Fruit fly (Drosophila melanogaster) whole organism, embryonic: ENCODE measurements around the gene sordd2.

Source experiments
- BEAF-32 ChIP-seq: fragments of 200-800 bp; sonication (Bioruptor generic); optimal IDR thresholded peaks from 3 replicates; lab custom pipeline; 2017; ENCODE audit warnings: missing biosample characterization, missing genetic modification characterization, mild to moderate bottlenecking, moderate library complexity, missing genetic modification reagents
- CG11456 ChIP-seq: fragments of 200-800 bp; sonication (Bioruptor generic); IDR thresholded peaks from 3 replicates; pipeline ENCODE4 v1.3.6; 2022; ENCODE audit warnings: missing biosample characterization, missing genetic modification characterization
- CG12071 ChIP-seq: fragments of 200-800 bp; sonication (Bioruptor generic); optimal IDR thresholded peaks from 3 replicates; lab custom pipeline; 2018; ENCODE audit warnings: missing biosample characterization, mild to moderate bottlenecking, missing genetic modification characterization
- CG14441 ChIP-seq: fragments of 200-800 bp; sonication (Bioruptor generic); IDR thresholded peaks from 2 replicates; pipeline ENCODE4 v1.3.6; 2022; ENCODE audit warnings: missing biosample characterization, missing genetic modification characterization
- CG16813 ChIP-seq: fragments of 200-800 bp; sonication (Bioruptor generic); IDR thresholded peaks from 3 replicates; pipeline ENCODE4 v1.3.6; 2022; ENCODE audit warnings: missing biosample characterization, missing genetic modification characterization; ENCODE audit not compliant: partially characterized antibody
- CG17829 ChIP-seq: fragments of 200-800 bp; optimal IDR thresholded peaks from 2 replicates; lab custom pipeline; 2019; ENCODE audit warnings: missing biosample characterization, mild to moderate bottlenecking, missing genetic modification characterization, moderate library complexity
- CG2129 ChIP-seq: fragments of 200-800 bp; sonication (Bioruptor generic); IDR thresholded peaks from 2 replicates; pipeline ENCODE4 v1.3.6; 2022; ENCODE audit warnings: missing biosample characterization, missing genetic modification characterization; ENCODE audit not compliant: partially characterized antibody
- CG30020 ChIP-seq: fragments of 200-800 bp; optimal IDR thresholded peaks from 2 replicates; lab custom pipeline; 2019; ENCODE audit warnings: missing biosample characterization, mild to moderate bottlenecking, missing genetic modification characterization, moderate library complexity
- CG3847 ChIP-seq: fragments of 200-800 bp; sonication (Bioruptor generic); IDR thresholded peaks from 2 replicates; pipeline ENCODE4 v1.3.6; 2022; ENCODE audit warnings: missing biosample characterization, missing genetic modification characterization
- CG42726 ChIP-seq: fragments of 200-800 bp; sonication (Bioruptor generic); IDR thresholded peaks from 2 replicates; pipeline ENCODE4 v1.3.6; 2022; ENCODE audit warnings: missing biosample characterization, missing genetic modification characterization; ENCODE audit not compliant: partially characterized antibody
- CG6791 ChIP-seq: fragments of 200-800 bp; sonication (Bioruptor generic); IDR thresholded peaks from 3 replicates; pipeline ENCODE4 v1.3.6; 2022; ENCODE audit warnings: missing biosample characterization, missing genetic modification characterization; ENCODE audit not compliant: partially characterized antibody
- CG7357 ChIP-seq: fragments of 200-800 bp; sonication (Bioruptor generic); IDR thresholded peaks from 3 replicates; pipeline ENCODE4 v1.3.6; 2022; ENCODE audit warnings: missing biosample characterization, missing genetic modification characterization
- CG8290 ChIP-seq, 3 experiments: fragments of 200-800 bp; sonication (Bioruptor generic); optimal IDR thresholded peaks; 2 replicates each; lab custom pipeline; 2016 to 2019; ENCODE audit warnings: missing biosample characterization in 3 of 3, missing genetic modification characterization in 3 of 3, mild to moderate bottlenecking in 2 of 3, moderate library complexity in 1 of 3
- CG8478 ChIP-seq: fragments of >200 bp; optimal IDR thresholded peaks from 2 replicates; lab custom pipeline; 2018
- CG9876 ChIP-seq: fragments of 200-800 bp; sonication (Bioruptor generic); optimal IDR thresholded peaks from 2 replicates; lab custom pipeline; 2016; ENCODE audit warnings: missing biosample characterization, missing genetic modification characterization
- Dll ChIP-seq: fragments of 200-800 bp; sonication (Bioruptor generic); IDR thresholded peaks from 4 replicates; pipeline ENCODE4 v1.3.6; 2022; ENCODE audit warnings: missing biosample characterization, missing genetic modification characterization; ENCODE audit not compliant: partially characterized antibody
- Fer3 ChIP-seq: fragments of 200-800 bp; sonication (Bioruptor generic); optimal IDR thresholded peaks from 2 replicates; lab custom pipeline; 2018; ENCODE audit warnings: missing biosample characterization, mild to moderate bottlenecking, missing genetic modification characterization, moderate library complexity
- HmgZ ChIP-seq: fragments of 200-800 bp; sonication (Bioruptor generic); optimal IDR thresholded peaks from 2 replicates; lab custom pipeline; 2018; ENCODE audit warnings: missing biosample characterization, mild to moderate bottlenecking, missing genetic modification characterization
- MESR4 ChIP-seq: fragments of 200-800 bp; sonication (Bioruptor generic); optimal IDR thresholded peaks from 2 replicates; lab custom pipeline; 2018; ENCODE audit warnings: missing biosample characterization, mild to moderate bottlenecking, missing genetic modification characterization, moderate library complexity
- Med ChIP-seq: fragments of 200-800 bp; sonication (Bioruptor generic); peaks from one replicate; lab custom pipeline; 2016; ENCODE audit warnings: missing biosample characterization, missing genetic modification characterization, mild to moderate bottlenecking, inconsistent platforms, moderate library complexity
- Neu2 ChIP-seq: fragments of 200-800 bp; sonication (Bioruptor generic); optimal IDR thresholded peaks from 3 replicates; lab custom pipeline; 2016; ENCODE audit warnings: missing biosample characterization, missing genetic modification characterization, borderline replicate concordance
- Opbp ChIP-seq: fragments of 200-800 bp; sonication (Bioruptor generic); IDR thresholded peaks from 3 replicates; pipeline ENCODE4 v1.3.6; 2022; ENCODE audit warnings: missing biosample characterization, missing genetic modification characterization; ENCODE audit not compliant: partially characterized antibody
- Poxn ChIP-seq: fragments of 200-800 bp; sonication (Bioruptor generic); IDR thresholded peaks from 2 replicates; pipeline ENCODE4 v1.3.6; 2022; ENCODE audit warnings: missing biosample characterization, missing genetic modification characterization
- Scr ChIP-seq: fragments of 200-800 bp; sonication (Bioruptor generic); IDR thresholded peaks from 2 replicates; pipeline ENCODE4 v1.3.6; 2022; ENCODE audit warnings: missing biosample characterization, missing genetic modification characterization; ENCODE audit not compliant: partially characterized antibody
- Sry-δ ChIP-seq: fragments of 200-800 bp; sonication (Bioruptor generic); optimal IDR thresholded peaks from 2 replicates; lab custom pipeline; 2016; ENCODE audit warnings: missing biosample characterization, missing genetic modification characterization
- amos ChIP-seq: fragments of 200-800 bp; sonication (Bioruptor generic); IDR thresholded peaks from 2 replicates; pipeline ENCODE4 v1.3.6; 2022; ENCODE audit warnings: missing biosample characterization, missing genetic modification characterization; ENCODE audit not compliant: partially characterized antibody
- chinmo ChIP-seq: fragments of 200-800 bp; sonication (Bioruptor generic); IDR thresholded peaks from 4 replicates; pipeline ENCODE4 v1.3.6; 2022; ENCODE audit warnings: missing biosample characterization, missing genetic modification characterization; ENCODE audit not compliant: partially characterized antibody
- danr ChIP-seq: fragments of 200-800 bp; sonication (Bioruptor generic); IDR thresholded peaks from 2 replicates; pipeline ENCODE4 v1.3.6; 2022; ENCODE audit warnings: missing biosample characterization, missing genetic modification characterization
- fd96Cb ChIP-seq: fragments of 200-800 bp; sonication (Bioruptor generic); optimal IDR thresholded peaks from 2 replicates; lab custom pipeline; 2018; ENCODE audit warnings: missing biosample characterization, mild to moderate bottlenecking, missing genetic modification characterization, moderate library complexity
- ham ChIP-seq: fragments of 200-800 bp; sonication (Bioruptor generic); IDR thresholded peaks from 2 replicates; pipeline ENCODE4 v1.3.6; 2022; ENCODE audit warnings: missing biosample characterization, missing genetic modification characterization
- hbn ChIP-seq: fragments of 200-800 bp; sonication (Bioruptor generic); IDR thresholded peaks from 2 replicates; pipeline ENCODE4 v1.3.6; 2022; ENCODE audit warnings: missing biosample characterization, missing genetic modification characterization; ENCODE audit not compliant: partially characterized antibody
- knrl ChIP-seq: fragments of 200-800 bp; sonication (Bioruptor generic); IDR thresholded peaks from 3 replicates; pipeline ENCODE4 v1.3.6; 2022; ENCODE audit warnings: missing biosample characterization, missing genetic modification characterization; ENCODE audit not compliant: partially characterized antibody
- lola ChIP-seq, 3 experiments: fragments of >200 bp in 2 of 3; fragments of 200-800 bp in 1 of 3; sonication (Bioruptor generic) in 1 of 3; optimal IDR thresholded peaks; 2 replicates each; lab custom pipeline; 2017 to 2019; ENCODE audit warnings: missing biosample characterization in 3 of 3, missing genetic modification characterization in 3 of 3, mild to moderate bottlenecking in 1 of 3, moderate library complexity in 1 of 3
- nerfin-2 ChIP-seq: fragments of 200-800 bp; sonication (Bioruptor generic); IDR thresholded peaks from 2 replicates; pipeline ENCODE4 v1.3.6; 2022; ENCODE audit warnings: missing biosample characterization, missing genetic modification characterization; ENCODE audit not compliant: partially characterized antibody
- pros ChIP-seq: fragments of 200-800 bp; sonication (Bioruptor generic); optimal IDR thresholded peaks from 3 replicates; lab custom pipeline; 2019; ENCODE audit warnings: missing biosample characterization, mild to moderate bottlenecking, missing genetic modification characterization, moderate library complexity
- sim ChIP-seq: fragments of 200-800 bp; sonication (Bioruptor generic); IDR thresholded peaks from 2 replicates; pipeline ENCODE4 v1.3.6; 2022; ENCODE audit warnings: missing biosample characterization, missing genetic modification characterization
- slbo ChIP-seq: fragments of 200-800 bp; sonication (Bioruptor generic); IDR thresholded peaks from 2 replicates; pipeline ENCODE4 v1.3.6; 2022; ENCODE audit warnings: missing biosample characterization, missing genetic modification characterization
- sqz ChIP-seq: fragments of 200-800 bp; sonication (Bioruptor generic); optimal IDR thresholded peaks from 3 replicates; lab custom pipeline; 2018; ENCODE audit warnings: missing biosample characterization, mild to moderate bottlenecking, missing genetic modification characterization
- stc ChIP-seq: fragments of 200-800 bp; sonication (Bioruptor generic); IDR thresholded peaks from 2 replicates; pipeline ENCODE4 v1.3.6; 2022; ENCODE audit warnings: missing biosample characterization, missing genetic modification characterization
- tna ChIP-seq: fragments of 200-800 bp; sonication (Bioruptor generic); IDR thresholded peaks from 2 replicates; pipeline ENCODE4 v1.3.6; 2022; ENCODE audit warnings: missing biosample characterization, missing genetic modification characterization; ENCODE audit not compliant: partially characterized antibody
- vfl ChIP-seq: fragments of 200-800 bp; sonication (Bioruptor generic); optimal IDR thresholded peaks from 2 replicates; lab custom pipeline; 2016; ENCODE audit warnings: missing biosample characterization, missing genetic modification characterization
- vnd ChIP-seq: fragments of 200-800 bp; sonication (Bioruptor generic); IDR thresholded peaks from 3 replicates; pipeline ENCODE4 v1.3.6; 2022; ENCODE audit warnings: missing biosample characterization, missing genetic modification characterization; ENCODE audit not compliant: partially characterized antibody
- wdn ChIP-seq: fragments of 200-800 bp; sonication (Bioruptor generic); IDR thresholded peaks from 2 replicates; pipeline ENCODE4 v1.3.6; 2022; ENCODE audit warnings: missing biosample characterization, missing genetic modification characterization
- zen2 ChIP-seq: fragments of 200-800 bp; sonication (Bioruptor generic); IDR thresholded peaks from 3 replicates; pipeline ENCODE4 v1.3.6; 2022; ENCODE audit warnings: missing biosample characterization, missing genetic modification characterization; ENCODE audit not compliant: partially characterized antibody

Gene sordd2

dm6 chrX:15795951-15796443 is 3.0 kb downstream of the sordd2 start, which contains the start of gene sordd1 (continued):
- peak; percentile 81 for TF ChIP-seq BEAF-32
- peak; percentile 97 for TF ChIP-seq CG6791 (GFP tag; lab: Robert Waterston, UW)
- peak; percentile 92 for TF ChIP-seq Scr (GFP tag; lab: Robert Waterston, UW)
- peak; percentile 87 for TF ChIP-seq Dll
- peak; percentile 86 for TF ChIP-seq tna (GFP tag; lab: Robert Waterston, UW)
- TF ChIP-seq CG11456 (GFP tag; lab: Robert Waterston, UW) = peak; percentile 51; the same call in 1 of the 3 replicates
- TF ChIP-seq Sry-δ = peak; percentile 76
- peak; percentile 3 for TF ChIP-seq Med (GFP tag; lab: Kevin White, UChicago)
- TF ChIP-seq MESR4 (GFP tag; lab: Kevin White, UChicago) = peak; percentile 8
- TF ChIP-seq CG2129 = peak; percentile 81
- TF ChIP-seq CG3847 = peak; percentile 35; the same call in 1 of the 2 replicates
- peak; percentile 93 for TF ChIP-seq amos (GFP tag; lab: Robert Waterston, UW)
- TF ChIP-seq CG8290 (GFP tag; optimal IDR thresholded peaks at IDR 0.05; lab: Kevin White, UChicago) = peak; percentile 74
- TF ChIP-seq CG8290 (tag; optimal IDR thresholded peaks at IDR 0.05; lab: Kevin White, UChicago) = peak in 1 of 2 experiments; percentile 63
- TF ChIP-seq Neu2 (GFP tag; lab: Kevin White, UChicago) = peak; percentile 53
- TF ChIP-seq nerfin-2 (GFP tag; lab: Robert Waterston, UW) = peak; percentile 88
- TF ChIP-seq CG30020 (tag; lab: Kevin White, UChicago) = peak; percentile 86
- TF ChIP-seq chinmo (GFP tag; lab: Robert Waterston, UW) = peak; percentile 86; the same call in 1 of the 4 replicates
- peak; percentile 75; the same call in 2 of the 3 replicates for TF ChIP-seq zen2 (GFP tag; lab: Robert Waterston, UW)
- TF ChIP-seq hbn (GFP tag; lab: Robert Waterston, UW) = peak; percentile 83
- peak; percentile 88 for TF ChIP-seq Opbp (GFP tag; lab: Robert Waterston, UW)
- TF ChIP-seq CG7357 (GFP tag; lab: Robert Waterston, UW) = peak; percentile 96
- TF ChIP-seq vnd = peak; percentile 90
- TF ChIP-seq knrl (GFP tag; lab: Robert Waterston, UW) = peak; percentile 93

dm6 chrX:15788235-15789187 is 10.5 kb downstream of the sordd2 start, which contains the start of gene Rhp:
Rhp (plus strand) TSS chrX:15788897.
- TF ChIP-seq CG42726 (no peak), pros (GFP tag; lab: Kevin White, UChicago) (no peak), ham (GFP tag; lab: Robert Waterston, UW) (no peak), Poxn (GFP tag; lab: Robert Waterston, UW) (no peak), danr (no peak), HmgZ (no peak), CG17829 (no peak), stc (GFP tag; lab: Robert Waterston, UW) (no peak), CG9876 (GFP tag; lab: Kevin White, UChicago) (no peak), tna (GFP tag; lab: Robert Waterston, UW) (no peak), sim (GFP tag; lab: Robert Waterston, UW) (no peak), Fer3 (peak; percentile 51), zen2 (GFP tag; lab: Robert Waterston, UW) (no peak), CG14441 (GFP tag; lab: Robert Waterston, UW) (no peak), fd96Cb (tag; lab: Kevin White, UChicago) (no peak), CG8478 (lab: Kevin White, UChicago) (no peak), wdn (GFP tag; lab: Robert Waterston, UW) (no peak), CG16813 (GFP tag; lab: Robert Waterston, UW) (peak; percentile 27; the same call in 1 of the 3 replicates), lola (GFP tag; optimal IDR thresholded peaks at IDR 0.05; lab: Kevin White, UChicago) (peak in 1 of 3 experiments; percentile 23), CG2129 (no peak), slbo (GFP tag; lab: Robert Waterston, UW) (no peak), sqz (GFP tag; lab: Kevin White, UChicago) (peak; percentile 58), vfl (no peak), CG12071 (peak; percentile 69)
